Worm (Caenorhabditis elegans) whole organism, midembryonic: Measurements from ENCODE around the gene AC3.12.

Experiments
- cog-1 ChIP-seq: sonication (generic microtip); optimal IDR thresholded peaks from 2 replicates; lab custom pipeline; 2016; ENCODE audit warnings: missing genetic modification characterization, missing compliant biosample characterization
- flt-1 ChIP-seq: fragments of 200-800 bp; sonication (Bioruptor generic); IDR thresholded peaks from 2 replicates; pipeline ENCODE4 v1.3.6; 2022; ENCODE audit warnings: missing genetic modification characterization, missing compliant biosample characterization
- klf-2 ChIP-seq: fragments of 200-800 bp; sonication (Bioruptor generic); conservative IDR thresholded peaks from 2 replicates; pipeline ENCODE4 v1.3.6; 2022; ENCODE audit warnings: missing genetic modification reagents, missing genetic modification characterization, missing compliant biosample characterization
- med-1 ChIP-seq: sonication (generic microtip); optimal IDR thresholded peaks from 2 replicates; lab custom pipeline; 2017; ENCODE audit warnings: missing genetic modification characterization, mild to moderate bottlenecking, missing compliant biosample characterization, antibody characterized with exemption, missing genetic modification reagents; ENCODE audit not compliant: insufficient read depth
- tab-1 ChIP-seq: fragments of 200-800 bp; sonication (Bioruptor generic); IDR thresholded peaks from 2 replicates; pipeline ENCODE4 v1.3.6; 2022; ENCODE audit warnings: missing genetic modification characterization, missing compliant biosample characterization
- ztf-29 ChIP-seq: fragments of 200-800 bp; sonication (Bioruptor generic); IDR thresholded peaks from 2 replicates; pipeline ENCODE4 v1.3.6; 2022; ENCODE audit warnings: missing genetic modification reagents, missing genetic modification characterization, missing compliant biosample characterization

ce11 chrV:10357467-10357953 is 21.7 kb downstream of the AC3.12 start, which contains the start of gene ceeh-2:
- no peak for TF ChIP-seq flt-1
- TF ChIP-seq med-1 (GFP tag; lab: Kevin White, UChicago), result no peak
- no peak for TF ChIP-seq cog-1 (tag; lab: Kevin White, UChicago)
- no peak for TF ChIP-seq tab-1 (GFP tag; lab: Robert Waterston, UW)
- TF ChIP-seq klf-2, result no peak
- no peak for TF ChIP-seq ztf-29
